Fruit fly (Drosophila melanogaster): ENCODE data around the gene Miro.

Miro gene

DNA sequence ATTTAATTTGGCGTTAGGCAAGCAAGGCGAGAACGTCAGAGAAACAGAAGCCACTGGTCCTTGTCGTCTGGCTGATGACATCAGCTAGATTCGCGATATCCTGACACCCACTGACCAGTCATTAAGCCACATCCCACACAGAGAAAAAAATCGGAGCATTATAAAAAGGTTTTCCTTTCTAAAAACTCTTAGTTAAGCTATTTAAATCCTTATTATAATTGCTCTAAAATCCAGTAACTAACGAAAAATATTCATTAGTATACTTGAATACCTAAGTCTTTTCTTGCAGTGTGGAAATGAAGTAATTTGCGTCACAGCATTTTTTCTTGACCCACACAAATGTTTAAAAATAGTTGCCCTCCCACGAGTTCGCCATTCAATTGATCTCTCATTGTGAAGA, 30.2 kb upstream of the Miro start (continued):
- TF ChIP-seq pan (optimal IDR thresholded peaks at IDR 0.05), result no peak
- no peak for TF ChIP-seq pan (GFP tag; optimal IDR thresholded peaks at IDR 0.05 in 1 of 2, IDR thresholded peaks at IDR 0.05 in 1 of 2)
- no peak for TF ChIP-seq CkIIα-i1 (GFP tag; IDR thresholded peaks at IDR 0.05)
- no peak for TF ChIP-seq Sin3A (optimal IDR thresholded peaks at IDR 0.05)
- no peak for TF ChIP-seq CG6813 (GFP tag; optimal IDR thresholded peaks at IDR 0.05)
- no peak for TF ChIP-seq CG4404 (GFP tag; IDR thresholded peaks at IDR 0.05)
- no peak for TF ChIP-seq CG10267 (tag; optimal IDR thresholded peaks at IDR 0.05)
- TF ChIP-seq CG6175 (GFP tag; IDR thresholded peaks at IDR 0.05), result no peak
- TF ChIP-seq B-H1 (GFP tag; IDR thresholded peaks at IDR 0.05), result no peak
- no peak for TF ChIP-seq HmgD (GFP tag; optimal IDR thresholded peaks at IDR 0.05)
- no peak for TF ChIP-seq usp (GFP tag; optimal IDR thresholded peaks at IDR 0.05)
- no peak for TF ChIP-seq dmrt11E (tag; optimal IDR thresholded peaks at IDR 0.05)
- TF ChIP-seq CG7372 (GFP tag; IDR thresholded peaks at IDR 0.05), result no peak
- no peak for TF ChIP-seq CG7745 (tag; optimal IDR thresholded peaks at IDR 0.05)
- no peak for TF ChIP-seq gce (GFP tag; IDR thresholded peaks at IDR 0.05)
- TF ChIP-seq CG10321 (GFP tag; IDR thresholded peaks at IDR 0.05), result no peak
- TF ChIP-seq Trl (optimal IDR thresholded peaks at IDR 0.05), result no peak
- TF ChIP-seq Trl (GFP tag; optimal IDR thresholded peaks at IDR 0.05), result no peak
- no peak for TF ChIP-seq CG10959 (GFP tag; IDR thresholded peaks at IDR 0.05)
- TF ChIP-seq CG9727 (GFP tag; optimal IDR thresholded peaks at IDR 0.05), result no peak

DNA sequence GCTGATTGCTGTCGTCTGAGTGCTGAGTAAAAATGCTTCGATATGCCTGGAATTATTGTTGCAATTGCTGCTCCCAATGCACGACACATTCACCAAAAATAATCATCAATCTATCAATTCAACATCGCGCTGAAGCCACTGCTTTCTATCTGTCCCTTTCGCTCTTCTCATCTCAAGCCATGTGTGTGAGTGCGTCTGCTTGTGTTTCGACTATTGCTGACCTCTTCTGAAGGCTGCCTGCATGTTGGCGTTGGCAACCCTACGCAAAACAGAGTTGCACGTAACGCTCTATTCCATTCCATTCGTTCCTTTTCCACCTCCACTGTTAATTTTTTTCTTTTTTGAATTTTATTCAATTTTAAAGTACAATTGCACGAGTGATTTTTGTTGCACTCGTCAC, 27.1 kb upstream of the Miro start:
- TF ChIP-seq CG8290 (GFP tag; optimal IDR thresholded peaks at IDR 0.05) (peak; percentile 74), CG8290 (tag; optimal IDR thresholded peaks at IDR 0.05) (no peak), CG6791 (GFP tag; IDR thresholded peaks at IDR 0.05; ENCODE audit: partially characterized antibody) (peak; percentile 68; the same call in 2 of the 3 replicates), eve (GFP tag; optimal IDR thresholded peaks at IDR 0.05) (no peak), stwl (tag; optimal IDR thresholded peaks at IDR 0.05) (peak; percentile 100), Dref (GFP tag; IDR thresholded peaks at IDR 0.05) (no peak), CG2199 (GFP tag; IDR thresholded peaks at IDR 0.05) (0 out of 3 replicates have a peak, but pooled peaks have one; percentile 62), CG8281 (tag; optimal IDR thresholded peaks at IDR 0.05) (peak; percentile 69), NK7.1 (GFP tag; optimal IDR thresholded peaks at IDR 0.05) (no peak), CG12104 (GFP tag; optimal IDR thresholded peaks at IDR 0.05) (no peak), CG7745 (tag; optimal IDR thresholded peaks at IDR 0.05) (no peak), bbx (GFP tag; IDR thresholded peaks at IDR 0.05; ENCODE audit: partially characterized antibody) (0 out of 2 replicates have a peak, but pooled peaks have one; percentile 10), CG16863 (GFP tag; optimal IDR thresholded peaks at IDR 0.05) (no peak), CG4404 (GFP tag; IDR thresholded peaks at IDR 0.05) (no peak), CG1832 (GFP tag; optimal IDR thresholded peaks at IDR 0.05) (peak; percentile 14), CG16813 (GFP tag; IDR thresholded peaks at IDR 0.05; ENCODE audit: partially characterized antibody) (peak; percentile 50; the same call in 2 of the 3 replicates), pfk (GFP tag; optimal IDR thresholded peaks at IDR 0.05) (peak; percentile 72), CG2116 (GFP tag; optimal IDR thresholded peaks at IDR 0.05) (peak; percentile 57), Scr (GFP tag; IDR thresholded peaks at IDR 0.05; ENCODE audit: partially characterized antibody) (peak; percentile 26; the same call in 1 of the 2 replicates)

DNA sequence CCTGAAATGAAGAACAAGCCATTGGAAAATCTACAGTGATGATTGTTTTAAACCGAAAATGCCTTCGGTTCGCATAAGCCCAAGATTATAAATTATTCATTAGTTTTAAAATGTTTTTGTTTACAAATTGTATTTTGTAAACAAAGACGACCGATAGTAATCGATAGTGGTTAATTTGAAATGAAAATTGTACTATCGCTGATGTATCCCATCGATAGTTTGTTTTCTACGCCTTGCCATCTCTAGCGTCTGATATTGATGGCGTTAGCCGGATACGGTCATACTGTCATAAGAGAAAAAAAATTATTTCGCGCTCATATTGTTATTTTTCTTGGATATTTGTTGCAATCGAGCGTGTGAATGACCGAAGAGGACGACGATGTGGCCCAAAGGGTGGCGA, 19.4 kb upstream of the Miro start, which contains the start of gene SMC1:
TSS of gene SMC1 (plus strand) at position 247 of the 400 bp plus-strand sequence.
- no peak for TF ChIP-seq CG11398 (GFP tag; optimal IDR thresholded peaks at IDR 0.05)
- TF ChIP-seq mam (GFP tag; optimal IDR thresholded peaks at IDR 0.05), result peak; percentile 68
- TF ChIP-seq lab (GFP tag; optimal IDR thresholded peaks at IDR 0.05), result no peak
- peak in 1 of 2 experiments; percentile 25 for TF ChIP-seq crp (GFP tag; optimal IDR thresholded peaks at IDR 0.05)
- no peak for TF ChIP-seq CG31365 (tag; optimal IDR thresholded peaks at IDR 0.05)
- TF ChIP-seq Meics (GFP tag; optimal IDR thresholded peaks at IDR 0.05), result peak; percentile 29
- no peak for TF ChIP-seq CG3847 (GFP tag; IDR thresholded peaks at IDR 0.05)
- TF ChIP-seq CG31224 (GFP tag; IDR thresholded peaks at IDR 0.05), result no peak
- TF ChIP-seq ab (GFP tag; optimal IDR thresholded peaks at IDR 0.05), result no peak
- no peak for TF ChIP-seq insv (GFP tag; optimal IDR thresholded peaks at IDR 0.05)
- peak; percentile 68 for TF ChIP-seq CG14710 (tag; optimal IDR thresholded peaks at IDR 0.05)
- no peak for TF ChIP-seq cad (GFP tag; optimal IDR thresholded peaks at IDR 0.05)
- no peak for TF ChIP-seq CG1792 (GFP tag; optimal IDR thresholded peaks at IDR 0.05)
- no peak for TF ChIP-seq CG3065 (GFP tag; optimal IDR thresholded peaks at IDR 0.05)
- TF ChIP-seq Sry-δ (GFP tag; optimal IDR thresholded peaks at IDR 0.05), result peak; percentile 99
- no peak for TF ChIP-seq yki (optimal IDR thresholded peaks at IDR 0.05)

Data from whole organism, embryonic.